Fruit fly (Drosophila melanogaster) whole organism, embryonic: ENCODE measurements around the gene PAPLA1.

Experiments
- ATbp ChIP-seq: fragments of 200-800 bp; sonication (Bioruptor generic); optimal IDR thresholded peaks from 2 replicates; lab custom pipeline; 2017; ENCODE audit warnings: missing biosample characterization, mild to moderate bottlenecking, missing genetic modification characterization, missing genetic modification reagents
- Atf6 ChIP-seq: fragments of 200-800 bp; sonication (Bioruptor generic); IDR thresholded peaks from 2 replicates; pipeline ENCODE4 v1.3.6; 2022; ENCODE audit warnings: missing biosample characterization, missing genetic modification characterization
- Awh ChIP-seq: fragments of 200-800 bp; sonication (Bioruptor generic); IDR thresholded peaks from 2 replicates; pipeline ENCODE4, ENCODE4 v1.3.6; 2022; ENCODE audit warnings: missing biosample characterization, missing genetic modification characterization
- B-H2 ChIP-seq: fragments of 200-800 bp; sonication (Bioruptor generic); optimal IDR thresholded peaks from 2 replicates; lab custom pipeline; 2018; ENCODE audit warnings: missing biosample characterization, mild to moderate bottlenecking, missing genetic modification characterization
- CG10267 ChIP-seq: fragments of 200-800 bp; sonication (Bioruptor generic); optimal IDR thresholded peaks from 2 replicates; lab custom pipeline; 2018; ENCODE audit warnings: missing biosample characterization, mild to moderate bottlenecking, missing genetic modification characterization, moderate library complexity
- CG1233 ChIP-seq: fragments of 200-800 bp; sonication (Bioruptor generic); optimal IDR thresholded peaks from 4 replicates; lab custom pipeline; 2018; ENCODE audit warnings: missing biosample characterization, mild to moderate bottlenecking, missing genetic modification characterization
- CG15696 ChIP-seq: fragments of 200-800 bp; sonication (Bioruptor generic); optimal IDR thresholded peaks from 2 replicates; lab custom pipeline; 2019; ENCODE audit warnings: missing biosample characterization, mild to moderate bottlenecking, missing genetic modification characterization, moderate library complexity
- CG16779 ChIP-seq: fragments of 200-800 bp; sonication (Bioruptor generic); IDR thresholded peaks from 2 replicates; pipeline ENCODE4 v1.3.6; 2022; ENCODE audit warnings: missing biosample characterization, missing genetic modification characterization
- CG16863 ChIP-seq: fragments of 200-800 bp; sonication (Bioruptor generic); optimal IDR thresholded peaks from 3 replicates; lab custom pipeline; 2016; ENCODE audit warnings: missing biosample characterization, missing genetic modification characterization
- CG18764 ChIP-seq: fragments of 200-800 bp; sonication (Bioruptor generic); optimal IDR thresholded peaks from 3 replicates; lab custom pipeline; 2016; ENCODE audit warnings: missing biosample characterization, missing genetic modification characterization
- CG30020 ChIP-seq: fragments of 200-800 bp; optimal IDR thresholded peaks from 2 replicates; lab custom pipeline; 2019; ENCODE audit warnings: missing biosample characterization, mild to moderate bottlenecking, missing genetic modification characterization, moderate library complexity
- CG31224 ChIP-seq: fragments of 200-800 bp; sonication (Bioruptor generic); IDR thresholded peaks from 2 replicates; pipeline ENCODE4 v1.3.6; 2022; ENCODE audit warnings: missing biosample characterization, missing genetic modification characterization
- CG32532 ChIP-seq: fragments of 200-800 bp; sonication (Bioruptor generic); IDR thresholded peaks from 2 replicates; pipeline ENCODE4 v1.3.6; 2022; ENCODE audit warnings: missing biosample characterization, missing genetic modification characterization
- CG33557 ChIP-seq: fragments of 200-800 bp; sonication (Bioruptor generic); optimal IDR thresholded peaks from 2 replicates; lab custom pipeline; 2019; ENCODE audit warnings: missing biosample characterization, mild to moderate bottlenecking, missing genetic modification characterization, moderate library complexity
- CG3995 ChIP-seq: fragments of 200-800 bp; sonication (Bioruptor generic); optimal IDR thresholded peaks from 3 replicates; lab custom pipeline; 2016; ENCODE audit warnings: missing biosample characterization, missing genetic modification characterization
- CG5953 ChIP-seq: fragments of 200-800 bp; sonication (Bioruptor generic); IDR thresholded peaks from 2 replicates; pipeline ENCODE4 v1.3.6; 2022; ENCODE audit warnings: missing biosample characterization, missing genetic modification characterization
- CG9609 ChIP-seq: fragments of 200-800 bp; sonication (Bioruptor generic); optimal IDR thresholded peaks from 3 replicates; lab custom pipeline; 2016; ENCODE audit warnings: missing biosample characterization, missing genetic modification characterization
- CHES-1-like ChIP-seq: fragments of 200-800 bp; sonication (Bioruptor generic); optimal IDR thresholded peaks from 2 replicates; lab custom pipeline; 2016; ENCODE audit warnings: missing biosample characterization, missing genetic modification characterization
- Camta ChIP-seq: fragments of 200-800 bp; sonication (Bioruptor generic); optimal IDR thresholded peaks from 2 replicates; lab custom pipeline; 2016; ENCODE audit warnings: missing biosample characterization, missing genetic modification characterization
- Dbx ChIP-seq: fragments of 200-800 bp; sonication (Bioruptor generic); IDR thresholded peaks from 3 replicates; pipeline ENCODE4 v1.3.6; 2022; ENCODE audit warnings: missing biosample characterization, missing genetic modification characterization
- Dek ChIP-seq: fragments of 200-800 bp; sonication (Bioruptor generic); optimal IDR thresholded peaks from 3 replicates; lab custom pipeline; 2019; ENCODE audit warnings: missing biosample characterization, mild to moderate bottlenecking, missing genetic modification characterization, moderate library complexity
- Dip2 ChIP-seq: fragments of 200-800 bp; sonication (Bioruptor generic); IDR thresholded peaks from 2 replicates; pipeline ENCODE4 v1.3.6; 2022; ENCODE audit warnings: missing biosample characterization, missing genetic modification characterization
- Elba2 ChIP-seq: fragments of 200-800 bp; sonication (Bioruptor generic); optimal IDR thresholded peaks from 3 replicates; lab custom pipeline; 2016; ENCODE audit warnings: missing biosample characterization, missing genetic modification characterization
- Gug ChIP-seq: fragments of 200-800 bp; sonication (Bioruptor generic); IDR thresholded peaks from 4 replicates; pipeline ENCODE4 v1.3.6; 2022; ENCODE audit warnings: missing biosample characterization, missing genetic modification characterization
- HmgD ChIP-seq: fragments of 200-800 bp; sonication (Bioruptor generic); optimal IDR thresholded peaks from 3 replicates; lab custom pipeline; 2016; ENCODE audit warnings: missing biosample characterization, missing genetic modification characterization
- Mad ChIP-seq: fragments of 200-800 bp; sonication (Bioruptor generic); optimal IDR thresholded peaks from 2 replicates; lab custom pipeline; 2016; ENCODE audit warnings: missing biosample characterization, missing genetic modification characterization
- NC2α ChIP-seq: fragments of 200-800 bp; sonication (Bioruptor generic); optimal IDR thresholded peaks from 2 replicates; lab custom pipeline; 2016; ENCODE audit warnings: missing biosample characterization, missing genetic modification characterization
- NK7.1 ChIP-seq: fragments of 200-800 bp; sonication (Bioruptor generic); optimal IDR thresholded peaks from 3 replicates; lab custom pipeline; 2016; ENCODE audit warnings: missing biosample characterization, missing genetic modification characterization
- Oli ChIP-seq: fragments of 200-800 bp; sonication (Bioruptor generic); optimal IDR thresholded peaks from 2 replicates; lab custom pipeline; 2018; ENCODE audit warnings: missing biosample characterization, mild to moderate bottlenecking, missing genetic modification characterization, moderate library complexity
- Opbp ChIP-seq: fragments of 200-800 bp; sonication (Bioruptor generic); IDR thresholded peaks from 3 replicates; pipeline ENCODE4 v1.3.6; 2022; ENCODE audit warnings: missing biosample characterization, missing genetic modification characterization; ENCODE audit not compliant: partially characterized antibody
- Rfx ChIP-seq: fragments of 200-800 bp; sonication (Bioruptor generic); IDR thresholded peaks from 2 replicates; pipeline ENCODE4 v1.3.6; 2022; ENCODE audit warnings: missing biosample characterization, missing genetic modification characterization
- Rx ChIP-seq: fragments of 200-800 bp; sonication (Bioruptor generic); IDR thresholded peaks from 2 replicates; pipeline ENCODE4 v1.3.6; 2022; ENCODE audit warnings: missing biosample characterization, missing genetic modification characterization
- Scr ChIP-seq: fragments of 200-800 bp; sonication (Bioruptor generic); IDR thresholded peaks from 2 replicates; pipeline ENCODE4 v1.3.6; 2022; ENCODE audit warnings: missing biosample characterization, missing genetic modification characterization; ENCODE audit not compliant: partially characterized antibody
- TFAM ChIP-seq: fragments of 200-800 bp; sonication (Bioruptor generic); optimal IDR thresholded peaks from 2 replicates; lab custom pipeline; 2017; ENCODE audit warnings: missing biosample characterization, missing genetic modification characterization, inconsistent platforms
- abd-A ChIP-seq: fragments of 200-800 bp; sonication (Bioruptor generic); optimal IDR thresholded peaks from 3 replicates; lab custom pipeline; 2019; ENCODE audit warnings: missing biosample characterization, mild to moderate bottlenecking, missing genetic modification characterization, moderate library complexity
- al ChIP-seq: fragments of 200-800 bp; sonication (Bioruptor generic); IDR thresholded peaks from 2 replicates; pipeline ENCODE4 v1.3.6; 2022; ENCODE audit warnings: missing biosample characterization, missing genetic modification characterization
- ash1 ChIP-seq: fragments of 200-800 bp; sonication (Bioruptor generic); optimal IDR thresholded peaks from 2 replicates; lab custom pipeline; 2018; ENCODE audit warnings: missing biosample characterization, mild to moderate bottlenecking, missing genetic modification characterization
- az2 ChIP-seq: fragments of 200-800 bp; sonication (Bioruptor generic); optimal IDR thresholded peaks from 3 replicates; lab custom pipeline; 2016; ENCODE audit warnings: missing biosample characterization, missing genetic modification characterization
- chinmo ChIP-seq: fragments of 200-800 bp; sonication (Bioruptor generic); IDR thresholded peaks from 4 replicates; pipeline ENCODE4 v1.3.6; 2022; ENCODE audit warnings: missing biosample characterization, missing genetic modification characterization; ENCODE audit not compliant: partially characterized antibody
- disco-r ChIP-seq: fragments of 200-800 bp; sonication (Bioruptor generic); optimal IDR thresholded peaks from 2 replicates; lab custom pipeline; 2016; ENCODE audit warnings: missing biosample characterization, missing genetic modification characterization
- eyg ChIP-seq: fragments of 200-800 bp; sonication (Bioruptor generic); optimal IDR thresholded peaks from 3 replicates; lab custom pipeline; 2016; ENCODE audit warnings: missing biosample characterization, missing genetic modification characterization
- gt ChIP-seq: fragments of 200-800 bp; sonication (Bioruptor generic); IDR thresholded peaks from 2 replicates; pipeline ENCODE4 v1.3.6; 2022; ENCODE audit warnings: missing biosample characterization, missing genetic modification characterization
- h ChIP-seq: fragments of >200 bp; optimal IDR thresholded peaks from 2 replicates; lab custom pipeline; 2017
- hbn ChIP-seq: fragments of 200-800 bp; sonication (Bioruptor generic); IDR thresholded peaks from 2 replicates; pipeline ENCODE4 v1.3.6; 2022; ENCODE audit warnings: missing biosample characterization, missing genetic modification characterization; ENCODE audit not compliant: partially characterized antibody
- kay ChIP-seq: fragments of 200-800 bp; sonication (Bioruptor generic); optimal IDR thresholded peaks from 2 replicates; lab custom pipeline; 2016; ENCODE audit warnings: missing biosample characterization, missing genetic modification characterization
- ken ChIP-seq: fragments of 200-800 bp; sonication (Bioruptor generic); IDR thresholded peaks from 3 replicates; pipeline ENCODE4 v1.3.6; 2022; ENCODE audit warnings: missing biosample characterization, missing genetic modification characterization
- onecut ChIP-seq: fragments of 200-800 bp; sonication (Bioruptor generic); IDR thresholded peaks from 2 replicates; pipeline ENCODE4 v1.3.6; 2022; ENCODE audit warnings: missing biosample characterization, missing genetic modification characterization
- rib ChIP-seq: fragments of 200-800 bp; sonication (Bioruptor generic); IDR thresholded peaks from 2 replicates; pipeline ENCODE4 v1.3.6; 2022; ENCODE audit warnings: missing biosample characterization, missing genetic modification characterization
- run ChIP-seq: fragments of 200-800 bp; sonication (Bioruptor generic); optimal IDR thresholded peaks from 3 replicates; lab custom pipeline; 2018; ENCODE audit warnings: missing biosample characterization, mild to moderate bottlenecking, missing genetic modification characterization
- slou ChIP-seq: fragments of 200-800 bp; sonication (Bioruptor generic); optimal IDR thresholded peaks from 3 replicates; lab custom pipeline; 2016; ENCODE audit warnings: missing biosample characterization, missing genetic modification characterization
- stc ChIP-seq: fragments of 200-800 bp; sonication (Bioruptor generic); IDR thresholded peaks from 2 replicates; pipeline ENCODE4 v1.3.6; 2022; ENCODE audit warnings: missing biosample characterization, missing genetic modification characterization
- zen ChIP-seq: fragments of 200-800 bp; sonication (Bioruptor generic); optimal IDR thresholded peaks from 3 replicates; lab custom pipeline; 2018; ENCODE audit warnings: missing biosample characterization, mild to moderate bottlenecking, missing genetic modification characterization, moderate library complexity

Gene PAPLA1

dm6 chr2L:8159498-8159897 is at the start of gene PAPLA1, which contains the start of gene Rbsn-5 (continued):
- TF ChIP-seq CG16779 (GFP tag; lab: Robert Waterston, UW) (peak; percentile 83), chinmo (GFP tag; lab: Robert Waterston, UW) (no peak), gt (peak; percentile 81), Gug (peak; percentile 91), CG32532 (GFP tag; lab: Robert Waterston, UW) (peak; percentile 93), Elba2 (GFP tag; lab: Kevin White, UChicago) (peak; percentile 45), h (lab: Kevin White, UChicago) (no peak), disco-r (GFP tag; lab: Kevin White, UChicago) (peak; percentile 86), stc (peak; percentile 85), Oli (tag; lab: Kevin White, UChicago) (peak; percentile 90), rib (GFP tag; lab: Robert Waterston, UW) (peak; percentile 82), Scr (GFP tag; lab: Robert Waterston, UW) (0 out of 2 replicates have a peak, but pooled peaks have one; percentile 21), kay (GFP tag; lab: Kevin White, UChicago) (peak; percentile 95), zen (tag; lab: Kevin White, UChicago) (peak; percentile 92), slou (GFP tag; lab: Kevin White, UChicago) (peak; percentile 96), CG3995 (peak; percentile 70), CG18764 (GFP tag; lab: Kevin White, UChicago) (peak; percentile 91), CG31224 (GFP tag; lab: Robert Waterston, UW) (peak; percentile 89), Rfx (GFP tag; lab: Robert Waterston, UW) (peak; percentile 96), run (tag; lab: Kevin White, UChicago) (peak; percentile 76), ATbp (GFP tag; lab: Kevin White, UChicago) (peak; percentile 83), HmgD (peak; percentile 94), eyg (GFP tag; lab: Kevin White, UChicago) (peak; percentile 90), TFAM (peak; percentile 8), az2 (GFP tag; lab: Kevin White, UChicago) (peak; percentile 94), Rx (GFP tag; lab: Robert Waterston, UW) (peak; percentile 86), CG33557 (GFP tag; lab: Kevin White, UChicago) (peak; percentile 85), ken (GFP tag; lab: Robert Waterston, UW) (peak; percentile 94), Dek (tag; lab: Kevin White, UChicago) (peak; percentile 92), abd-A (peak; percentile 97), ash1 (GFP tag; lab: Kevin White, UChicago) (peak; percentile 54), Camta (GFP tag; lab: Kevin White, UChicago) (peak; percentile 94), hbn (GFP tag; lab: Robert Waterston, UW) (no peak), CG15696 (tag; lab: Kevin White, UChicago) (peak; percentile 86), CHES-1-like (GFP tag; lab: Kevin White, UChicago) (peak; percentile 98), Mad (GFP tag; lab: Kevin White, UChicago) (peak; percentile 91), CG16863 (peak; percentile 93), Dip2 (GFP tag; lab: Robert Waterston, UW) (no peak), CG1233 (GFP tag; lab: Kevin White, UChicago) (peak; percentile 91), al (peak; percentile 93), CG30020 (peak; percentile 72), B-H2 (GFP tag; lab: Kevin White, UChicago) (peak; percentile 97), onecut (GFP tag; lab: Robert Waterston, UW) (peak; percentile 74), NK7.1 (GFP tag; lab: Kevin White, UChicago) (peak; percentile 77), Dbx (GFP tag; lab: Robert Waterston, UW) (peak; percentile 92), CG9609 (peak; percentile 96), Opbp (GFP tag; lab: Robert Waterston, UW) (no peak), CG10267 (tag; lab: Kevin White, UChicago) (peak; percentile 84), NC2α (peak; percentile 88), CG5953 (GFP tag; lab: Robert Waterston, UW) (peak; percentile 85), Atf6 (GFP tag; lab: Robert Waterston, UW) (peak; percentile 86; the same call in 1 of the 2 replicates), Awh (GFP tag; lab: Robert Waterston, UW) (peak; percentile 86)
